Worm (Caenorhabditis elegans): Measurements from ENCODE around the gene F55G1.1.
A peak's percentile ranks its signal among the peaks of the same experiment; 100 is the strongest.

Gene F55G1.1

DNA sequence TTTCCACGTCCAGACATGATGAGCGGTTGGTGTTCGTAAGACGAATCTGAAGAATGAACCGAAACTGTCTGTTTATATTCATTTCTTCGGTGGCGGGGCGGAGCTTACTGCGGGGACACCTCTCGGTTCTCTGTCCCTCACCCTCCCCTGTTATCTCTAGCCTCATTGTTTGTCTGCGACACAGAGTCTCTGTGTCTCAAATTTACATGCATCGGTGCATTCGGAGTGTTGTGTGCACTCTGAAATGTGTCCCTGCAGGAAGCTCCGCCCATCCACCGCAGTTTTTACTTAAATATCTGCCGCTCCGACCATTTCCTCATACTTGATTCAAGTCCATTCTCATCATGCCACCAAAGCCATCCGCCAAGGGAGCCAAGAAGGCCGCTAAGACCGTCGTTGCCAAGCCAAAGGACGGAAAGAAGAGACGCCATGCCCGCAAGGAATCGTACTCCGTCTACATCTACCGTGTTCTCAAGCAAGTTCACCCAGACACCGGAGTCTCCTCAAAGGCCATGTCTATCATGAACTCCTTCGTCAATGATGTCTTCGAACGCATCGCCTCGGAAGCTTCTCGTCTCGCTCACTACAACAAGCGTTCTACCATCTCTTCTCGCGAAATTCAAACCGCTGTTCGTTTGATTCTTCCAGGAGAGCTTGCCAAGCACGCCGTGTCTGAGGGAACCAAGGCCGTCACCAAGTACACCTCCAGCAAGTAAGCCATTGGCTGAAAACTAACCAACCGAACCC is 5.2 kb upstream of the F55G1.1 start, which contains the start of the genes his-61 and his-62:
Gene his-61 (minus strand): TSS at position 17 of the 747 bp plus-strand sequence.
Gene his-62 (plus strand): TSS at position 345 of the 747 bp plus-strand sequence.
- TF ChIP-seq F22D6.2 (tag; optimal IDR thresholded peaks at IDR 0.05) (no peak), F49E8.2 (tag; optimal IDR thresholded peaks at IDR 0.05; ENCODE audit: insufficient read depth) (peak; percentile 89), madf-8 (GFP tag; conservative IDR thresholded peaks at IDR 0.05) (0 out of 2 replicates have a peak, but pooled peaks have one; percentile 26), B0336.3 (GFP tag; IDR thresholded peaks at IDR 0.05) (peak; percentile 46; the same call in 1 of the 2 replicates), cebp-1 (GFP tag; IDR thresholded peaks at IDR 0.05) (no peak), cebp-1 (tag; optimal IDR thresholded peaks at IDR 0.05) (peak; percentile 6), nfyb-1 (GFP tag; IDR thresholded peaks at IDR 0.05) (0 out of 2 replicates have a peak, but pooled peaks have one; percentile 22), snpc-1.3 (tag; optimal IDR thresholded peaks at IDR 0.05; ENCODE audit: insufficient read depth) (no peak), pbrm-1 (GFP tag; IDR thresholded peaks at IDR 0.05) (peak; percentile 63; the same call in 1 of the 2 replicates), F57C9.4 (tag; optimal IDR thresholded peaks at IDR 0.05) (no peak), snpc-4 (GFP tag; optimal IDR thresholded peaks at IDR 0.05) (no peak), snpc-4 (tag; optimal IDR thresholded peaks at IDR 0.05) (peak; percentile 4 to 74 (median 61)), Y79H2A.3 (GFP tag; conservative IDR thresholded peaks at IDR 0.05) (peak; percentile 10; the same call in 1 of the 2 replicates), ztf-6 (GFP tag; IDR thresholded peaks at IDR 0.05) (no peak), egl-44 (GFP tag; IDR thresholded peaks at IDR 0.05) (0 out of 2 replicates have a peak, but pooled peaks have one; percentile 58), xnd-1 (tag; optimal IDR thresholded peaks at IDR 0.05) (no peak), aptf-3 (GFP tag; IDR thresholded peaks at IDR 0.05) (peak; percentile 62; the same call in 1 of the 2 replicates), F39B2.1 (GFP tag; IDR thresholded peaks at IDR 0.05) (peak; percentile 98), bed-2 (GFP tag; IDR thresholded peaks at IDR 0.05) (no peak), attf-3 (GFP tag; conservative IDR thresholded peaks at IDR 0.05) (no peak), hmg-1.2 (GFP tag; IDR thresholded peaks at IDR 0.05) (peak; percentile 80), F33H1.4 (GFP tag; IDR thresholded peaks at IDR 0.05) (peak; percentile 10; the same call in 1 of the 2 replicates), ekl-4 (GFP tag; IDR thresholded peaks at IDR 0.05) (peak; percentile 39), pha-4 (tag; optimal IDR thresholded peaks at IDR 0.05) (no peak), tlf-1 (GFP tag; optimal IDR thresholded peaks at IDR 0.05) (peak; percentile 23), nhr-80 (tag; optimal IDR thresholded peaks at IDR 0.05) (peak; percentile 73), attf-5 (GFP tag; optimal IDR thresholded peaks at IDR 0.05) (no peak), Y56A3A.18 (GFP tag; IDR thresholded peaks at IDR 0.05) (no peak), cebp-2 (GFP tag; IDR thresholded peaks at IDR 0.05) (peak; percentile 62; the same call in 1 of the 2 replicates), mcd-1 (GFP tag; IDR thresholded peaks at IDR 0.05) (peak; percentile 51), nfya-1 (tag; optimal IDR thresholded peaks at IDR 0.05; ENCODE audit: borderline replicate concordance, insufficient read depth) (no peak), tbp1 (GFP tag; optimal IDR thresholded peaks at IDR 0.05) (peak; percentile 71), Y53G8AR.9 (GFP tag; conservative IDR thresholded peaks at IDR 0.05) (peak; percentile 56), let-526 (GFP tag; IDR thresholded peaks at IDR 0.05) (no peak), attf-6 (GFP tag; IDR thresholded peaks at IDR 0.05) (peak; percentile 80; the same call in 1 of the 2 replicates), madf-6 (GFP tag; IDR thresholded peaks at IDR 0.05) (0 out of 2 replicates have a peak, but pooled peaks have one; percentile 38), hsf-1 (GFP tag; IDR thresholded peaks at IDR 0.05) (peak; percentile 15; the same call in 1 of the 2 replicates), ztf-28 (GFP tag; IDR thresholded peaks at IDR 0.05) (peak; percentile 76; the same call in 1 of the 2 replicates), Y95B8A.8 (GFP tag; IDR thresholded peaks at IDR 0.05) (0 out of 2 replicates have a peak, but pooled peaks have one; percentile 70), nhr-179 (tag; optimal IDR thresholded peaks at IDR 0.05) (no peak), lsl-1 (GFP tag; optimal IDR thresholded peaks at IDR 0.05) (peak; percentile 43), rcor-1 (GFP tag; IDR thresholded peaks at IDR 0.05) (peak; percentile 9; the same call in 1 of the 2 replicates), nhr-27 (tag; optimal IDR thresholded peaks at IDR 0.05) (no peak), C17E4.6 (GFP tag; IDR thresholded peaks at IDR 0.05) (peak; percentile 32; the same call in 1 of the 2 replicates), ceh-100 (GFP tag; IDR thresholded peaks at IDR 0.05) (peak; percentile 53), hmg-20 (GFP tag; IDR thresholded peaks at IDR 0.05) (no peak)

Measured in whole organism, young adult.